Fruit fly (Drosophila melanogaster): ENCODE results near the gene Pif1.

dm6 chr2L:3438078-3438477 is 31.7 kb downstream of the Pif1 start:
- TF ChIP-seq Dll (optimal IDR thresholded peaks at IDR 0.05) (no peak), pan (optimal IDR thresholded peaks at IDR 0.05) (no peak), usp (GFP tag; optimal IDR thresholded peaks at IDR 0.05) (no peak), CG8478 (optimal IDR thresholded peaks at IDR 0.05) (no peak)

All from whole organism.